Worm (Caenorhabditis elegans): ENCODE data around the gene F40G9.6.

- TF ChIP-seq pes-1 (GFP tag; IDR thresholded peaks at IDR 0.05) (no peak), ceh-36 (tag; optimal IDR thresholded peaks at IDR 0.05) (no peak), B0310.2 (tag; optimal IDR thresholded peaks at IDR 0.05) (no peak), ama-1 (optimal IDR thresholded peaks at IDR 0.05) (no peak), sea-1 (GFP tag; conservative IDR thresholded peaks at IDR 0.05) (no peak), flt-1 (GFP tag; IDR thresholded peaks at IDR 0.05) (no peak), ceh-13 (GFP tag; optimal IDR thresholded peaks at IDR 0.05) (no peak), tbx-37 (GFP tag; conservative IDR thresholded peaks at IDR 0.05) (no peak), tbx-11 (GFP tag; IDR thresholded peaks at IDR 0.05) (no peak), F13C5.2 (tag; optimal IDR thresholded peaks at IDR 0.05) (no peak), hmbx-1 (tag; optimal IDR thresholded peaks at IDR 0.05) (no peak), ets-7 (tag; optimal IDR thresholded peaks at IDR 0.05) (no peak), scrt-1 (GFP tag; IDR thresholded peaks at IDR 0.05) (no peak), hnd-1 (tag; optimal IDR thresholded peaks at IDR 0.05) (no peak)
Observed at ce11 chrIII:156645-157044, 22.7 kb upstream of the F40G9.6 start, which contains the start of the genes zig-13 and ver-1.

All from whole organism, early embryonic.